Fruit fly (Drosophila melanogaster) whole organism, embryonic: Measurements from ENCODE around the gene Megf8.

ENCODE experiments used
- CG11723 ChIP-seq: fragments of 200-800 bp; sonication (Bioruptor generic); optimal IDR thresholded peaks from 2 replicates; lab custom pipeline; 2017; ENCODE audit warnings: missing biosample characterization, mild to moderate bottlenecking, missing genetic modification characterization
- CG13287 ChIP-seq: fragments of 200-800 bp; sonication (Bioruptor generic); IDR thresholded peaks from 2 replicates; pipeline ENCODE4 v1.3.6; 2022; ENCODE audit warnings: missing biosample characterization, missing genetic modification characterization; ENCODE audit not compliant: partially characterized antibody
- CG16815 ChIP-seq: fragments of 200-800 bp; sonication (Bioruptor generic); optimal IDR thresholded peaks from 3 replicates; lab custom pipeline; 2017; ENCODE audit warnings: missing biosample characterization, mild to moderate bottlenecking, missing genetic modification characterization
- CG17186 ChIP-seq: fragments of 200-800 bp; sonication (Bioruptor generic); optimal IDR thresholded peaks from 3 replicates; lab custom pipeline; 2017; ENCODE audit warnings: missing biosample characterization, missing genetic modification reagents, missing genetic modification characterization
- CG18764 ChIP-seq: fragments of 200-800 bp; sonication (Bioruptor generic); optimal IDR thresholded peaks from 3 replicates; lab custom pipeline; 2016; ENCODE audit warnings: missing biosample characterization, missing genetic modification characterization
- CG2202 ChIP-seq: fragments of 200-800 bp; sonication (Bioruptor generic); optimal IDR thresholded peaks from 2 replicates; lab custom pipeline; 2018; ENCODE audit warnings: missing biosample characterization, mild to moderate bottlenecking, missing genetic modification characterization
- CG31224 ChIP-seq: fragments of 200-800 bp; sonication (Bioruptor generic); IDR thresholded peaks from 2 replicates; pipeline ENCODE4 v1.3.6; 2022; ENCODE audit warnings: missing biosample characterization, missing genetic modification characterization
- CG31365 ChIP-seq: fragments of 200-800 bp; sonication (Bioruptor generic); optimal IDR thresholded peaks from 2 replicates; lab custom pipeline; 2018; ENCODE audit warnings: missing biosample characterization, mild to moderate bottlenecking, missing genetic modification characterization
- CG4360 ChIP-seq: fragments of 200-800 bp; sonication (Bioruptor generic); IDR thresholded peaks from 2 replicates; pipeline ENCODE4 v1.3.6; 2022; ENCODE audit warnings: missing biosample characterization, missing genetic modification characterization
- CG4707 ChIP-seq: fragments of 200-800 bp; sonication (Bioruptor generic); optimal IDR thresholded peaks from 2 replicates; lab custom pipeline; 2018; ENCODE audit warnings: missing biosample characterization, mild to moderate bottlenecking, missing genetic modification characterization, moderate library complexity
- CG4730 ChIP-seq: fragments of 200-800 bp; sonication (Bioruptor generic); IDR thresholded peaks from 2 replicates; pipeline ENCODE4 v1.3.6; 2022; ENCODE audit warnings: missing biosample characterization, missing genetic modification characterization
- CG5953 ChIP-seq: fragments of 200-800 bp; sonication (Bioruptor generic); IDR thresholded peaks from 2 replicates; pipeline ENCODE4 v1.3.6; 2022; ENCODE audit warnings: missing biosample characterization, missing genetic modification characterization
- CG6175 ChIP-seq: fragments of 200-800 bp; sonication (Bioruptor generic); IDR thresholded peaks from 3 replicates; pipeline ENCODE4 v1.3.6; 2022; ENCODE audit warnings: missing biosample characterization, missing genetic modification characterization
- CG7987 ChIP-seq: fragments of 200-800 bp; sonication (Bioruptor generic); optimal IDR thresholded peaks from 2 replicates; lab custom pipeline; 2018; ENCODE audit warnings: missing biosample characterization, mild to moderate bottlenecking, missing genetic modification characterization, moderate library complexity
- CG9727 ChIP-seq: fragments of 200-800 bp; sonication (Bioruptor generic); optimal IDR thresholded peaks from 3 replicates; lab custom pipeline; 2017; ENCODE audit warnings: missing biosample characterization, mild to moderate bottlenecking, missing genetic modification characterization
- CG9797 ChIP-seq: fragments of 200-800 bp; sonication (Bioruptor generic); optimal IDR thresholded peaks from 3 replicates; lab custom pipeline; 2018; ENCODE audit warnings: missing biosample characterization, mild to moderate bottlenecking, missing genetic modification characterization
- Dbx ChIP-seq: fragments of 200-800 bp; sonication (Bioruptor generic); IDR thresholded peaks from 3 replicates; pipeline ENCODE4 v1.3.6; 2022; ENCODE audit warnings: missing biosample characterization, missing genetic modification characterization
- Dip3 ChIP-seq: fragments of 200-800 bp; sonication (Bioruptor generic); optimal IDR thresholded peaks from 3 replicates; lab custom pipeline; 2016; ENCODE audit warnings: missing biosample characterization, missing genetic modification characterization
- Doc2 ChIP-seq: fragments of 200-800 bp; sonication (Bioruptor generic); IDR thresholded peaks from 2 replicates; pipeline ENCODE4 v1.3.6; 2022; ENCODE audit warnings: missing biosample characterization, missing genetic modification characterization
- ERR ChIP-seq: fragments of 200-800 bp; sonication (Bioruptor generic); optimal IDR thresholded peaks from 2 replicates; lab custom pipeline; 2016; ENCODE audit warnings: missing biosample characterization, missing genetic modification characterization
- Ets65A ChIP-seq: fragments of 200-800 bp; sonication (Bioruptor generic); peaks from one replicate; lab custom pipeline; 2016; ENCODE audit warnings: missing biosample characterization, missing genetic modification characterization
- HLH4C ChIP-seq: fragments of 200-800 bp; sonication (Bioruptor generic); IDR thresholded peaks from 3 replicates; pipeline ENCODE4 v1.3.6; 2022; ENCODE audit warnings: missing biosample characterization, missing genetic modification characterization; ENCODE audit not compliant: partially characterized antibody
- HmgZ ChIP-seq: fragments of 200-800 bp; sonication (Bioruptor generic); optimal IDR thresholded peaks from 2 replicates; lab custom pipeline; 2018; ENCODE audit warnings: missing biosample characterization, mild to moderate bottlenecking, missing genetic modification characterization
- Hr39 ChIP-seq: fragments of >200 bp; optimal IDR thresholded peaks from 2 replicates; lab custom pipeline; 2017
- Nf-YB ChIP-seq: fragments of 200-800 bp; sonication (Bioruptor generic); optimal IDR thresholded peaks from 3 replicates; lab custom pipeline; 2019; ENCODE audit warnings: missing biosample characterization, mild to moderate bottlenecking, missing genetic modification characterization, moderate library complexity
- Opbp ChIP-seq: fragments of 200-800 bp; sonication (Bioruptor generic); IDR thresholded peaks from 3 replicates; pipeline ENCODE4 v1.3.6; 2022; ENCODE audit warnings: missing biosample characterization, missing genetic modification characterization; ENCODE audit not compliant: partially characterized antibody
- Scr ChIP-seq: fragments of 200-800 bp; sonication (Bioruptor generic); IDR thresholded peaks from 2 replicates; pipeline ENCODE4 v1.3.6; 2022; ENCODE audit warnings: missing biosample characterization, missing genetic modification characterization; ENCODE audit not compliant: partially characterized antibody
- Sin3A ChIP-seq: fragments of >200 bp; optimal IDR thresholded peaks from 2 replicates; lab custom pipeline; 2018
- Sox102F ChIP-seq: fragments of 200-800 bp; sonication (Bioruptor generic); optimal IDR thresholded peaks from 2 replicates; lab custom pipeline; 2018; ENCODE audit warnings: missing biosample characterization, mild to moderate bottlenecking, missing genetic modification characterization, moderate library complexity
- Stat92E ChIP-seq, 3 experiments: fragments of >200 bp in 2 of 3; fragments of 200-800 bp in 1 of 3; sonication (Bioruptor generic) in 1 of 3; optimal IDR thresholded peaks; 2 replicates each; lab custom pipeline; 2017 to 2019; ENCODE audit warnings: missing biosample characterization in 3 of 3, missing genetic modification characterization in 3 of 3, mild to moderate bottlenecking in 1 of 3, moderate library complexity in 1 of 3
- Xbp1 ChIP-seq: fragments of 200-800 bp; sonication (Bioruptor generic); optimal IDR thresholded peaks from 3 replicates; lab custom pipeline; 2016; ENCODE audit warnings: missing biosample characterization, mild to moderate bottlenecking, missing genetic modification characterization
- ase ChIP-seq: fragments of 200-800 bp; sonication (Bioruptor generic); IDR thresholded peaks from 3 replicates; pipeline ENCODE4 v1.3.6; 2022; ENCODE audit warnings: missing biosample characterization, missing genetic modification characterization
- bowl ChIP-seq: fragments of 200-800 bp; sonication (Bioruptor generic); IDR thresholded peaks from 2 replicates; pipeline ENCODE4 v1.3.6; 2022; ENCODE audit warnings: missing biosample characterization, missing genetic modification characterization
- dmrt99B ChIP-seq: fragments of 200-800 bp; sonication (Bioruptor generic); optimal IDR thresholded peaks from 2 replicates; lab custom pipeline; 2018; ENCODE audit warnings: missing biosample characterization, mild to moderate bottlenecking, missing genetic modification characterization, moderate library complexity
- gem ChIP-seq: fragments of 200-800 bp; sonication (Bioruptor generic); optimal IDR thresholded peaks from 2 replicates; lab custom pipeline; 2019; ENCODE audit warnings: missing biosample characterization, mild to moderate bottlenecking, missing genetic modification characterization, moderate library complexity
- lov ChIP-seq, 2 experiments: fragments of 200-800 bp in 1 of 2; fragments of >200 bp in 1 of 2; sonication (Bioruptor generic) in 1 of 2; IDR thresholded peaks in 1 of 2; optimal IDR thresholded peaks in 1 of 2; 2 replicates in 1 of 2; 3 replicates in 1 of 2; pipeline versions ENCODE4 v1.3.6 to Lab custom; 2017 to 2022; ENCODE audit warnings: missing biosample characterization in 1 of 2, missing genetic modification characterization in 1 of 2
- pb ChIP-seq: fragments of 200-800 bp; sonication (Bioruptor generic); optimal IDR thresholded peaks from 3 replicates; lab custom pipeline; 2016; ENCODE audit warnings: missing biosample characterization, missing genetic modification characterization
- pita ChIP-seq: fragments of 200-800 bp; sonication (Bioruptor generic); optimal IDR thresholded peaks from 2 replicates; lab custom pipeline; 2017; ENCODE audit warnings: missing biosample characterization, mild to moderate bottlenecking, missing genetic modification characterization
- pzg ChIP-seq: fragments of 200-800 bp; sonication (Bioruptor generic); optimal IDR thresholded peaks from 3 replicates; lab custom pipeline; 2018; ENCODE audit warnings: missing biosample characterization, mild to moderate bottlenecking, missing genetic modification characterization, moderate library complexity
- ro ChIP-seq: fragments of 200-800 bp; sonication (Bioruptor generic); IDR thresholded peaks from 2 replicates; pipeline ENCODE4 v1.3.6; 2022; ENCODE audit warnings: missing biosample characterization, missing genetic modification characterization
- scrt ChIP-seq: fragments of 200-800 bp; sonication (Bioruptor generic); optimal IDR thresholded peaks from 2 replicates; lab custom pipeline; 2018; ENCODE audit warnings: missing biosample characterization, mild to moderate bottlenecking, missing genetic modification characterization, moderate library complexity
- seq ChIP-seq: fragments of 200-800 bp; sonication (Bioruptor generic); IDR thresholded peaks from 2 replicates; pipeline ENCODE4 v1.3.6; 2022; ENCODE audit warnings: missing biosample characterization, missing genetic modification characterization
- sima ChIP-seq: fragments of 200-800 bp; sonication (Bioruptor generic); optimal IDR thresholded peaks from 2 replicates; lab custom pipeline; 2016; ENCODE audit warnings: missing biosample characterization, missing genetic modification characterization
- tap ChIP-seq: fragments of 200-800 bp; optimal IDR thresholded peaks from 3 replicates; lab custom pipeline; 2019; ENCODE audit warnings: missing biosample characterization, mild to moderate bottlenecking, missing genetic modification characterization, moderate library complexity
- tio ChIP-seq: fragments of 200-800 bp; sonication (Bioruptor generic); optimal IDR thresholded peaks from 2 replicates; lab custom pipeline; 2017; ENCODE audit warnings: missing biosample characterization, missing genetic modification characterization, inconsistent platforms
- ttk ChIP-seq: fragments of 200-800 bp; sonication (Bioruptor generic); IDR thresholded peaks from 2 replicates; pipeline ENCODE4 v2.1.2; 2022; ENCODE audit warnings: missing biosample characterization, missing genetic modification characterization
- wor ChIP-seq: fragments of 200-800 bp; sonication (Bioruptor generic); IDR thresholded peaks from 2 replicates; pipeline ENCODE4 v1.3.6; 2022; ENCODE audit warnings: missing biosample characterization, missing genetic modification characterization
- z ChIP-seq: fragments of 200-800 bp; sonication (Bioruptor generic); IDR thresholded peaks from 3 replicates; pipeline ENCODE4 v1.3.6; 2022; ENCODE audit warnings: missing biosample characterization, missing genetic modification characterization
- zen2 ChIP-seq: fragments of 200-800 bp; sonication (Bioruptor generic); IDR thresholded peaks from 3 replicates; pipeline ENCODE4 v1.3.6; 2022; ENCODE audit warnings: missing biosample characterization, missing genetic modification characterization; ENCODE audit not compliant: partially characterized antibody

The Megf8 gene

dm6 chr2L:8042645-8043281 is 508 bp upstream of the Megf8 start, which contains the start of gene RpL36A (continued):
- TF ChIP-seq Sox102F (GFP tag; lab: Kevin White, UChicago), result no peak
- no peak for TF ChIP-seq tio
- TF ChIP-seq tap (tag; lab: Kevin White, UChicago), result no peak
- 0 out of 2 replicates have a peak, but pooled peaks have one; percentile 20 for TF ChIP-seq bowl (GFP tag; lab: Robert Waterston, UW)
- no peak for TF ChIP-seq CG18764
- peak; percentile 55 for TF ChIP-seq Xbp1 (GFP tag; lab: Kevin White, UChicago)
- TF ChIP-seq CG4730 (GFP tag; lab: Robert Waterston, UW), result 0 out of 2 replicates have a peak, but pooled peaks have one; percentile 15
- TF ChIP-seq CG11723 (GFP tag; lab: Kevin White, UChicago), result peak; percentile 46
- peak; percentile 93 for TF ChIP-seq Ets65A
- TF ChIP-seq CG6175 (GFP tag; lab: Robert Waterston, UW), result 0 out of 3 replicates have a peak, but pooled peaks have one; percentile 24
- TF ChIP-seq CG4707 (GFP tag; lab: Kevin White, UChicago), result peak; percentile 61
- TF ChIP-seq Stat92E (GFP tag; optimal IDR thresholded peaks at IDR 0.05; lab: Kevin White, UChicago), result peak in 1 of 3 experiments; percentile 79
- peak; percentile 3 for TF ChIP-seq Sin3A (lab: Kevin White, UChicago)
- TF ChIP-seq CG9797 (GFP tag; lab: Kevin White, UChicago), result peak; percentile 3
- peak; percentile 87 for TF ChIP-seq Scr (GFP tag; lab: Robert Waterston, UW)
- no peak for TF ChIP-seq ro
- TF ChIP-seq Dbx (GFP tag; lab: Robert Waterston, UW), result peak; percentile 67; the same call in 2 of the 3 replicates
- TF ChIP-seq HmgZ (tag; lab: Kevin White, UChicago), result peak; percentile 70
- no peak for TF ChIP-seq Hr39 (lab: Kevin White, UChicago)
- peak; percentile 75 for TF ChIP-seq pzg (GFP tag; lab: Kevin White, UChicago)
- no peak for TF ChIP-seq CG4360 (GFP tag; lab: Robert Waterston, UW)
- TF ChIP-seq z (GFP tag; lab: Robert Waterston, UW), result no peak
- TF ChIP-seq CG17186 (GFP tag; lab: Kevin White, UChicago), result peak; percentile 21
- TF ChIP-seq Doc2 (GFP tag; lab: Robert Waterston, UW), result no peak
- TF ChIP-seq Nf-YB, result peak; percentile 25
- TF ChIP-seq CG5953 (GFP tag; lab: Robert Waterston, UW), result no peak; the same call in 1 of the 2 replicates
- peak; percentile 49 for TF ChIP-seq CG31365
- TF ChIP-seq ERR (GFP tag; lab: Kevin White, UChicago), result peak; percentile 37
- TF ChIP-seq lov (optimal IDR thresholded peaks at IDR 0.05; lab: Kevin White, UChicago), result no peak
- peak; percentile 76; the same call in 2 of the 3 replicates for TF ChIP-seq lov (GFP tag; IDR thresholded peaks at IDR 0.05; lab: Robert Waterston, UW)
- no peak for TF ChIP-seq dmrt99B (tag; lab: Kevin White, UChicago)
- 0 out of 3 replicates have a peak, but pooled peaks have one; percentile 33 for TF ChIP-seq ase
- peak; percentile 78 for TF ChIP-seq CG7987 (GFP tag; lab: Kevin White, UChicago)
- no peak for TF ChIP-seq Dip3 (GFP tag; lab: Kevin White, UChicago)
- peak; percentile 54 for TF ChIP-seq HLH4C (GFP tag; lab: Robert Waterston, UW)
- TF ChIP-seq ttk (GFP tag; lab: Robert Waterston, UW), result peak; percentile 18; the same call in 1 of the 2 replicates
- TF ChIP-seq wor (GFP tag; lab: Robert Waterston, UW), result no peak
- no peak for TF ChIP-seq pita (GFP tag; lab: Kevin White, UChicago)
- TF ChIP-seq seq (GFP tag; lab: Robert Waterston, UW), result peak; percentile 50; the same call in 1 of the 2 replicates
- TF ChIP-seq CG16815 (GFP tag; lab: Kevin White, UChicago), result no peak
- TF ChIP-seq zen2, result peak; percentile 72
- no peak for TF ChIP-seq sima
- peak; percentile 20; the same call in 1 of the 2 replicates for TF ChIP-seq CG31224 (GFP tag; lab: Robert Waterston, UW)
- TF ChIP-seq gem (tag; lab: Kevin White, UChicago), result no peak
- TF ChIP-seq CG2202 (tag; lab: Kevin White, UChicago), result peak; percentile 36
- peak; percentile 70 for TF ChIP-seq CG9727 (GFP tag; lab: Kevin White, UChicago)
- peak; percentile 34 for TF ChIP-seq pb (GFP tag; lab: Kevin White, UChicago)
- peak; percentile 78 for TF ChIP-seq CG13287 (GFP tag; lab: Robert Waterston, UW)
- peak; percentile 94 for TF ChIP-seq Opbp
- no peak for TF ChIP-seq scrt (GFP tag; lab: Kevin White, UChicago)
